Fruit fly (Drosophila melanogaster) whole organism, pupa: ENCODE measurements around the gene ssp2.

Source experiments
- CG10348 ChIP-seq: fragments of 200-800 bp; sonication (Bioruptor generic); IDR thresholded peaks from 2 replicates; pipeline ENCODE4 v1.3.6; 2022; ENCODE audit warnings: missing biosample characterization, missing genetic modification characterization
- CG12605 ChIP-seq: fragments of 200-800 bp; sonication (Bioruptor generic); IDR thresholded peaks from 2 replicates; pipeline ENCODE4 v1.3.6; 2022; ENCODE audit warnings: missing biosample characterization, missing genetic modification characterization
- CG13204 ChIP-seq: fragments of 200-800 bp; sonication (Bioruptor generic); optimal IDR thresholded peaks from 2 replicates; lab custom pipeline; 2018; ENCODE audit warnings: missing biosample characterization, mild to moderate bottlenecking, missing genetic modification characterization, moderate library complexity
- CG14655 ChIP-seq: fragments of 200-800 bp; sonication (Bioruptor generic); optimal IDR thresholded peaks from 3 replicates; lab custom pipeline; 2017; ENCODE audit warnings: mild to moderate bottlenecking, missing biosample characterization, missing genetic modification reagents, missing genetic modification characterization
- CG15710 ChIP-seq: fragments of 200-800 bp; sonication (Bioruptor generic); optimal IDR thresholded peaks from 2 replicates; lab custom pipeline; 2018; ENCODE audit warnings: missing biosample characterization, mild to moderate bottlenecking, missing genetic modification characterization, moderate library complexity
- CG17806 ChIP-seq: fragments of 200-800 bp; sonication (Bioruptor generic); optimal IDR thresholded peaks from 2 replicates; lab custom pipeline; 2018; ENCODE audit warnings: missing biosample characterization, mild to moderate bottlenecking, missing genetic modification characterization, moderate library complexity
- CG32121 ChIP-seq: fragments of 200-800 bp; sonication (Bioruptor generic); IDR thresholded peaks from 2 replicates; pipeline ENCODE4 v1.3.6; 2022; ENCODE audit warnings: missing biosample characterization, missing genetic modification characterization
- CG34367 ChIP-seq: fragments of 200-800 bp; sonication (Bioruptor generic); optimal IDR thresholded peaks from 2 replicates; lab custom pipeline; 2018; ENCODE audit warnings: missing biosample characterization, mild to moderate bottlenecking, missing genetic modification characterization
- CG4496 ChIP-seq: fragments of 200-800 bp; sonication (Bioruptor generic); IDR thresholded peaks from 3 replicates; pipeline ENCODE4 v1.3.6; 2022; ENCODE audit warnings: missing biosample characterization, missing genetic modification characterization
- CG8159 ChIP-seq: fragments of 200-800 bp; sonication (Bioruptor generic); optimal IDR thresholded peaks from 3 replicates; lab custom pipeline; 2018; ENCODE audit warnings: missing biosample characterization, mild to moderate bottlenecking, missing genetic modification characterization, moderate library complexity
- CG8301 ChIP-seq: fragments of 200-800 bp; sonication (Bioruptor generic); optimal IDR thresholded peaks from 2 replicates; lab custom pipeline; 2018; ENCODE audit warnings: missing biosample characterization, mild to moderate bottlenecking, missing genetic modification characterization
- CG9948 ChIP-seq: fragments of 200-800 bp; sonication (Bioruptor generic); optimal IDR thresholded peaks from 2 replicates; lab custom pipeline; 2018; ENCODE audit warnings: missing biosample characterization, mild to moderate bottlenecking, missing genetic modification characterization, moderate library complexity
- D1 ChIP-seq: fragments of 200-800 bp; sonication (Bioruptor generic); optimal IDR thresholded peaks from 2 replicates; lab custom pipeline; 2018; ENCODE audit warnings: missing biosample characterization, mild to moderate bottlenecking, missing genetic modification characterization, moderate library complexity
- EcR ChIP-seq: fragments of 200-800 bp; sonication (Bioruptor generic); optimal IDR thresholded peaks from 3 replicates; lab custom pipeline; 2019; ENCODE audit warnings: missing biosample characterization, missing genetic modification characterization, mild to moderate bottlenecking, moderate library complexity, missing genetic modification reagents
- Ets98B ChIP-seq: fragments of 200-800 bp; sonication (Bioruptor generic); IDR thresholded peaks from 2 replicates; pipeline ENCODE4 v1.3.6; 2022; ENCODE audit warnings: missing biosample characterization, missing genetic modification characterization
- Pif1A ChIP-seq: fragments of 200-800 bp; sonication (Bioruptor generic); optimal IDR thresholded peaks from 3 replicates; lab custom pipeline; 2016; ENCODE audit warnings: missing biosample characterization, missing genetic modification characterization
- Pif1B ChIP-seq: fragments of 200-800 bp; sonication (Bioruptor generic); optimal IDR thresholded peaks from 3 replicates; lab custom pipeline; 2016; ENCODE audit warnings: missing biosample characterization, missing genetic modification characterization
- Snoo ChIP-seq: fragments of 200-800 bp; sonication (Bioruptor generic); optimal IDR thresholded peaks from 3 replicates; lab custom pipeline; 2017; ENCODE audit warnings: missing biosample characterization, mild to moderate bottlenecking, missing genetic modification characterization, inconsistent platforms
- fd96Ca ChIP-seq: fragments of 200-800 bp; sonication (Bioruptor generic); IDR thresholded peaks from 3 replicates; pipeline ENCODE4 v1.3.6; 2022; ENCODE audit warnings: missing biosample characterization, missing genetic modification characterization
- gl ChIP-seq: fragments of 200-800 bp; sonication (Bioruptor generic); optimal IDR thresholded peaks from 2 replicates; lab custom pipeline; 2018; ENCODE audit warnings: missing biosample characterization, mild to moderate bottlenecking, missing genetic modification characterization
- rn ChIP-seq: fragments of 200-800 bp; sonication (Bioruptor generic); IDR thresholded peaks from 2 replicates; pipeline ENCODE4 v1.3.6; 2022; ENCODE audit warnings: missing biosample characterization, missing genetic modification characterization

The ssp2 gene

DNA sequence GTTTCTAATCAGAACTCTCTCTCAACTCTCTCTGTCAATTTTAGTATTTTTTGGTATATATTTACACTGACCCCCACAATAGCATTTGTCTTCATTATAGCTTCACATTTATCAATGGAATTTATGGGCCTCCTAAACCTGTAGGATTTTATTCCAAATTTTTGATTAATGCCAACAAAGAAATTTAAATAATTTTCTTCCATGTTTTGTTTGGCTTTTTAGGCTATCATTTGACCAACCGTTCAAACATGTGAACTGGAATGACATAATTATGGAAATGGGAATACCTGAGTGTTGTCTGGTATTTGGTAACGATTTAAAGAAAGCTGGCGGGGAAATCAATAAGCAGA, 44.4 kb upstream of the ssp2 start:
- TF ChIP-seq D1 (no peak), CG15710 (tag; lab: Kevin White, UChicago) (no peak), Pif1A (no peak), CG8159 (tag; lab: Kevin White, UChicago) (no peak), CG4496 (GFP tag; lab: Robert Waterston, UW) (no peak)

DNA sequence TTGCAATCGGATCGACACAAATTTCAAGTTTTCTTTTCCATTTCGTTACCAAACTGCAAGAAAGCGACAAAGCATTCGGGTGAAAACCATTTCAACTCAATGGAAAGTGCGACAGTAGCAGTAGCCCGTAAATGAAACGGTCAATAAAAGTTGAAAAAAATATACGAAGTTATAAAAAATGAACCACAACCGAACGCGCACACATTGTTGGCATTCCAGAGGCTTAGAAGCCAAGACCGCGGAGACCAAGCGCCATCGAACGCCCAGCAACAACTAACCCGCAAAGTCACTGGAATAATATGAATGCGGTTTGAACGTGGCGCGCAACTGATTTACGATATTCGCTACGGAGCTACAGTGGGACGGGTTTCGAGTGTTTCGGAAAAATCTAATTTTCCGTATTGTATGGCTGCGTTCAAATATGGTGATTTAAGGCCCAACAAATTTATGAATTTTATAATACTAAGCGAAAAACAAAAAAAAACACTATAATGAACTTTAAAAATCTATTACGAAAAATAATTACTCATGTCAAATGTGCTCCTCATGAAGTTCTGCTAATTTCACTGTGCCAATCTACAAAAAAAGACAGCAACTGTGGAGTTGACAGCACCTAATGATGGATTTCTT, 42.9 kb upstream of the ssp2 start:
- TF ChIP-seq CG13204 (GFP tag; lab: Kevin White, UChicago) (no peak), Snoo (peak; percentile 21), CG17806 (tag; lab: Kevin White, UChicago) (peak; percentile 12), D1 (no peak), CG14655 (peak; percentile 69), CG10348 (no peak), CG32121 (peak; percentile 39; the same call in 1 of the 2 replicates), gl (tag; lab: Kevin White, UChicago) (no peak), CG9948 (tag; lab: Kevin White, UChicago) (peak; percentile 28), CG34367 (no peak), Pif1A (peak; percentile 43), CG4496 (GFP tag; lab: Robert Waterston, UW) (peak; percentile 75), Pif1B (peak; percentile 36), fd96Ca (GFP tag; lab: Robert Waterston, UW) (peak; percentile 76), CG8159 (tag; lab: Kevin White, UChicago) (no peak), EcR (GFP tag; lab: Kevin White, UChicago) (no peak), CG15710 (tag; lab: Kevin White, UChicago) (no peak), rn (GFP tag; lab: Robert Waterston, UW) (no peak), Ets98B (GFP tag; lab: Robert Waterston, UW) (0 out of 2 replicates have a peak, but pooled peaks have one; percentile 20), CG12605 (no peak), CG8301 (peak; percentile 59)

DNA sequence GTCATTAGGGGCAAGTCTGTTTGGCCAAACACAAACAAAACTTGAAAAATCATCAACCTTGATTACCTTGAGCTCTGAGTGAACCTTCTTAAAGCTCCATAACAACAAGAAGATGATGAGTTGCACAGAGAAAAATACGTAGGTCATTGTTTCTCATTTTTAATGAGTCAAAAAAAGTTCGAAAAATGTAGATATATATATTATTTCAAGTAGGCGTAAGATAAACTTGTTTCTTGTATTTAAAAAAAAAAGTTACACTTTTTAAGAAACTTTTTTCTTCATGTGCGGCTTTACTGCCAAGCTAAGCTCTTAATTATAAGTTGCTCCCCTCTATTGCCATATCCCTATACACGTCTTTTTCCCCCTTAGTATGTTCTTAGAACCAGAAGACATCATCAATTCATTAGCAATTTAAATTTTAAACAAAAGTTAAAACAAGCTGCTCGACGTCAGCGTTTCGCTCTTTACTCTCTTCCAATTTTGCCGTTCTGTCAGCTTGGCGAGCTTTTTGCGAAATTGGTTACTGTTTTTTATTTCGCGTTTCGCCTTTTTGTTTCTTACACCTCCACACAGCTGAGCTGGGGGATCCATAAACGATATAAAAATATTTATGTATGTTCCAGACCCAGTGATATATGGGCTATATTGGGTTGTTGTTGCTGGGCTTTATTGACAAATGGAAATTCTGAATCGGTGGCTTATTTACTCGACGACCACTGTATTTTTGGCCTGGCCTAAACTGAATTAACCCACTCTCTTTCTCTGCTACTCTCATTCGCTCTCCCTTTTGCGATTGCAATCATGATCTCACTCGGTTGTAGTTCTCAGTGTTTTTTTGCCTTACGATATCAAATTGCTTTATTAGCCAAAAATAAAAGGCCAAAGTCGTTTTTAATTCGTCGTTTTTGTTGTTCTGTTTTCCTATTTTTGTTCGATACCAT, 41.4 kb upstream of the ssp2 start:
- peak; percentile 28 for TF ChIP-seq CG17806 (tag; lab: Kevin White, UChicago)
- TF ChIP-seq fd96Ca (GFP tag; lab: Robert Waterston, UW), result 0 out of 3 replicates have a peak, but pooled peaks have one; percentile 6
- no peak for TF ChIP-seq CG13204 (GFP tag; lab: Kevin White, UChicago)
- peak; percentile 30 for TF ChIP-seq CG8159 (tag; lab: Kevin White, UChicago)
- TF ChIP-seq CG34367, result peak; percentile 12
- no peak for TF ChIP-seq CG10348
- TF ChIP-seq EcR (GFP tag; lab: Kevin White, UChicago), result no peak
- peak; percentile 22 for TF ChIP-seq Pif1B
- TF ChIP-seq CG14655, result no peak
- TF ChIP-seq CG8301, result peak; percentile 13
- peak; percentile 36 for TF ChIP-seq CG9948 (tag; lab: Kevin White, UChicago)
- peak; percentile 19 for TF ChIP-seq CG15710 (tag; lab: Kevin White, UChicago)
- no peak for TF ChIP-seq D1
- peak; percentile 42; the same call in 1 of the 2 replicates for TF ChIP-seq Ets98B (GFP tag; lab: Robert Waterston, UW)
- peak; percentile 77 for TF ChIP-seq CG4496 (GFP tag; lab: Robert Waterston, UW)
- peak; percentile 52 for TF ChIP-seq CG12605
- peak; percentile 62 for TF ChIP-seq CG32121
- TF ChIP-seq Snoo, result peak; percentile 10
- no peak for TF ChIP-seq gl (tag; lab: Kevin White, UChicago)
- TF ChIP-seq Pif1A, result peak; percentile 30
- TF ChIP-seq rn (GFP tag; lab: Robert Waterston, UW), result no peak
- TF ChIP-seq, all 21 proteins: peak for 14

DNA sequence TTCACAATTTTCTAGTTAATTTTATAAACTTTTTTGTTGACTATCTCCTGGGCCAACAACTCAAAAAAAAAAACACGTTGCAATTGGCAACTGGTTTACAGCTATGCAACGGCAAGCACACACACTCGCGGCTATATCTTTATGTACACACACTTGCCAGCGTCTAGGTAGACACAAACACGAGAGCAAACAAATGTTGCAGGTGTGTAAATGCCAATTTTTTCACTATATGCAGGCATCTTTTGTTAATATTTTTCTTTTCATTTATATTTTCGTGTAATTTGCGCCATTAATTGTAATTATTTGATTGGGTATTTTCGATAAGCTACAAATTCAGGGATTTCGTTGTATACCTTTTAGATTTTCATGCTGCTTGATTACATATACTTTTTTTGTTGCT, 40.4 kb upstream of the ssp2 start:
- TF ChIP-seq gl (tag; lab: Kevin White, UChicago) (no peak), CG12605 (no peak), rn (GFP tag; lab: Robert Waterston, UW) (no peak), CG17806 (tag; lab: Kevin White, UChicago) (no peak), CG14655 (no peak)

DNA sequence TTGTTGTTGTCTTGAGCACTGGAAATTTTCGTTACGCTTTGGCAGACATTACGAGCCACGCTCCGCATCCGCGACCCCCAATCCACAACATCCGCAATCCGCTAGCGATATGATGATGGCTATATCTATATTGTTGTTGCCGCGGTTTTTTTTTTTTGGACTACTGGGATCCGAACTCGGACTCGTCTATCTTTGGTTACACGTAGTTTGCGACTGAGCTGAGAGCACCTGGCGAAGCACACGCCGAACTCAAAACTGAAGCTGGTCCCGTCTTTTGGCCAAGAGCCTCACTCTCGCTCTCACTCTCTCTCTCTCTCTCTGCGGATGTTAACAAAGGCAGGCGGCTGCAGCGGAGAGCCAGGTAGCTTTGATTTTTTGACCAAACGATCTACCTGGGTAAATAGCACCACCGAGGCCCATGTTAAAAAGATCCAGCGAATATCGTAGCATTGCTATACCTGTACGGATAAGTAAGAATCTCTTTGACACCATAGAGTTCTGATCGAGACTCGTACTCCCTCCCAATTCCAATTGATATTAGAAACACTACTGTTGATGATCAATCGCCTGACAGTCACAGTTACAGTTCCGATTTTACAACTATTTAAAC, 39.8 kb upstream of the ssp2 start, which contains the start of gene Rgl:
Gene Rgl, minus strand, starts transcription at position 219 of the 610 bp plus-strand sequence.
- TF ChIP-seq CG13204 (GFP tag; lab: Kevin White, UChicago), result no peak
- peak; percentile 4 for TF ChIP-seq CG8159 (tag; lab: Kevin White, UChicago)
- TF ChIP-seq Pif1A, result no peak
- TF ChIP-seq D1, result no peak
- no peak for TF ChIP-seq Snoo
- peak; percentile 59 for TF ChIP-seq CG12605
- no peak for TF ChIP-seq CG34367
- no peak for TF ChIP-seq CG9948 (tag; lab: Kevin White, UChicago)
- TF ChIP-seq CG4496 (GFP tag; lab: Robert Waterston, UW), result peak; percentile 58; the same call in 1 of the 3 replicates
- TF ChIP-seq CG17806 (tag; lab: Kevin White, UChicago), result no peak
- no peak for TF ChIP-seq CG8301
- peak; percentile 57; the same call in 1 of the 3 replicates for TF ChIP-seq fd96Ca (GFP tag; lab: Robert Waterston, UW)
- no peak for TF ChIP-seq EcR (GFP tag; lab: Kevin White, UChicago)
- no peak for TF ChIP-seq CG10348
- peak; percentile 68 for TF ChIP-seq Pif1B
- TF ChIP-seq Ets98B (GFP tag; lab: Robert Waterston, UW), result peak; percentile 70; the same call in 1 of the 2 replicates
- TF ChIP-seq CG14655, result no peak
- TF ChIP-seq rn (GFP tag; lab: Robert Waterston, UW), result no peak
- TF ChIP-seq gl (tag; lab: Kevin White, UChicago), result no peak
- no peak for TF ChIP-seq CG15710 (tag; lab: Kevin White, UChicago)
- TF ChIP-seq CG32121, result peak; percentile 12; the same call in 1 of the 2 replicates
- TF ChIP-seq, all 21 proteins: peak for 7
